Worm (Caenorhabditis elegans) whole organism, mixed stage, embryonic: ENCODE results near the gene AH9.3.

Experiments used
- M03D4.4 ChIP-seq: sonication (generic microtip); optimal IDR thresholded peaks from 2 replicates; lab custom pipeline; 2017; ENCODE audit warnings: mild to moderate bottlenecking, missing genetic modification characterization, missing compliant biosample characterization
- bed-3 ChIP-seq: fragments of 200-800 bp; sonication (Bioruptor generic); optimal IDR thresholded peaks from 3 replicates; lab custom pipeline; 2018; ENCODE audit warnings: mild to moderate bottlenecking, missing genetic modification characterization, moderate library complexity, missing compliant biosample characterization
- blmp-1 ChIP-seq: fragments of 150-350 bp; optimal IDR thresholded peaks from 2 replicates; lab custom pipeline; 2014; ENCODE audit warnings: missing biosample characterization, missing genetic modification characterization
- ceh-39 ChIP-seq: fragments of 150-350 bp; optimal IDR thresholded peaks from 2 replicates; lab custom pipeline; 2014; ENCODE audit warnings: missing biosample characterization, missing genetic modification characterization
- ceh-43 ChIP-seq: fragments of 200-800 bp; sonication (Bioruptor generic); optimal IDR thresholded peaks from 2 replicates; lab custom pipeline; 2018; ENCODE audit warnings: mild to moderate bottlenecking, missing genetic modification characterization, moderate library complexity, missing compliant biosample characterization
- ceh-83 ChIP-seq: fragments of 200-800 bp; sonication (Bioruptor generic); optimal IDR thresholded peaks from 2 replicates; lab custom pipeline; 2018; ENCODE audit warnings: mild to moderate bottlenecking, missing genetic modification characterization, missing compliant biosample characterization
- ces-1 ChIP-seq: fragments of 150-350 bp; optimal IDR thresholded peaks from 2 replicates; lab custom pipeline; 2014; ENCODE audit warnings: missing biosample characterization, missing genetic modification reagents, missing genetic modification characterization
- cnd-1 ChIP-seq: fragments of 200-800 bp; sonication (Bioruptor generic); optimal IDR thresholded peaks from 2 replicates; lab custom pipeline; 2018; ENCODE audit warnings: mild to moderate bottlenecking, missing genetic modification characterization, missing compliant biosample characterization
- drap-1 ChIP-seq: fragments of 200-800 bp; sonication (Bioruptor generic); optimal IDR thresholded peaks from 3 replicates; lab custom pipeline; 2018; ENCODE audit warnings: mild to moderate bottlenecking, missing genetic modification characterization, missing compliant biosample characterization
- elt-1 ChIP-seq: sonication (generic microtip); optimal IDR thresholded peaks from 2 replicates; lab custom pipeline; 2017; ENCODE audit warnings: missing genetic modification characterization, mild to moderate bottlenecking, missing compliant biosample characterization, antibody characterized with exemption, moderate library complexity, borderline replicate concordance; ENCODE audit not compliant: insufficient read depth
- elt-3 ChIP-seq: fragments of 150-350 bp; optimal IDR thresholded peaks from 2 replicates; lab custom pipeline; 2014; ENCODE audit warnings: missing biosample characterization, missing genetic modification characterization
- flh-1 ChIP-seq: fragments of 200-800 bp; sonication (Bioruptor generic); optimal IDR thresholded peaks from 2 replicates; lab custom pipeline; 2018; ENCODE audit warnings: mild to moderate bottlenecking, missing genetic modification characterization, moderate library complexity, missing compliant biosample characterization
- ham-2 ChIP-seq: fragments of 200-800 bp; sonication (Bioruptor generic); optimal IDR thresholded peaks from 2 replicates; lab custom pipeline; 2018; ENCODE audit warnings: mild to moderate bottlenecking, missing genetic modification characterization, missing compliant biosample characterization
- hlh-1 ChIP-seq: fragments of 150-350 bp; optimal IDR thresholded peaks from 2 replicates; lab custom pipeline; 2014; ENCODE audit warnings: missing biosample characterization, missing genetic modification reagents, missing genetic modification characterization
- lin-13 ChIP-seq: fragments of 150-350 bp; optimal IDR thresholded peaks from 2 replicates; lab custom pipeline; 2014; ENCODE audit warnings: missing biosample characterization, missing genetic modification characterization
- lin-32 ChIP-seq: fragments of 200-800 bp; sonication (Bioruptor generic); optimal IDR thresholded peaks from 2 replicates; lab custom pipeline; 2018; ENCODE audit warnings: mild to moderate bottlenecking, missing genetic modification characterization, missing compliant biosample characterization
- mls-2 ChIP-seq: sonication (generic microtip); optimal IDR thresholded peaks from 2 replicates; lab custom pipeline; 2016; ENCODE audit warnings: mild to moderate bottlenecking, missing genetic modification characterization, moderate library complexity, missing compliant biosample characterization
- nhr-12 ChIP-seq: fragments of 150-350 bp; optimal IDR thresholded peaks from 2 replicates; lab custom pipeline; 2014; ENCODE audit warnings: missing biosample characterization, missing genetic modification characterization
- nhr-2 ChIP-seq: fragments of 150-350 bp; optimal IDR thresholded peaks from 2 replicates; lab custom pipeline; 2014; ENCODE audit warnings: missing biosample characterization, missing genetic modification characterization
- nhr-237 ChIP-seq: fragments of 150-350 bp; optimal IDR thresholded peaks from 2 replicates; lab custom pipeline; 2014; ENCODE audit warnings: missing biosample characterization, missing genetic modification characterization
- nhr-28 ChIP-seq: fragments of 150-350 bp; optimal IDR thresholded peaks from 2 replicates; lab custom pipeline; 2014; ENCODE audit warnings: missing biosample characterization, missing genetic modification characterization
- nhr-76 ChIP-seq: sonication (generic microtip); optimal IDR thresholded peaks from 2 replicates; lab custom pipeline; 2017; ENCODE audit warnings: missing biosample characterization, missing genetic modification characterization
- sem-2 ChIP-seq: fragments of 200-800 bp; sonication (Bioruptor generic); optimal IDR thresholded peaks from 2 replicates; lab custom pipeline; 2018; ENCODE audit warnings: mild to moderate bottlenecking, missing genetic modification characterization, missing compliant biosample characterization
- snpc-4 ChIP-seq: fragments of 150-350 bp; optimal IDR thresholded peaks from 2 replicates; lab custom pipeline; 2014; ENCODE audit warnings: missing biosample characterization, missing genetic modification characterization
- sptf-1 ChIP-seq: sonication (generic microtip); optimal IDR thresholded peaks from 2 replicates; lab custom pipeline; 2017; ENCODE audit warnings: mild to moderate bottlenecking, missing genetic modification characterization, moderate library complexity, missing compliant biosample characterization
- tbx-8 ChIP-seq: fragments of 200-800 bp; sonication (Bioruptor generic); optimal IDR thresholded peaks from 2 replicates; lab custom pipeline; 2018; ENCODE audit warnings: mild to moderate bottlenecking, missing genetic modification characterization, moderate library complexity, missing compliant biosample characterization
- unc-120 ChIP-seq: sonication (generic microtip); optimal IDR thresholded peaks from 2 replicates; lab custom pipeline; 2017; ENCODE audit warnings: missing genetic modification characterization, missing compliant biosample characterization; ENCODE audit not compliant: poor library complexity, severe bottlenecking
- unc-39 ChIP-seq: fragments of 150-350 bp; optimal IDR thresholded peaks from 2 replicates; lab custom pipeline; 2014; ENCODE audit warnings: missing biosample characterization, missing genetic modification characterization
- zip-8 ChIP-seq: fragments of 150-350 bp; optimal IDR thresholded peaks from 2 replicates; lab custom pipeline; 2014; ENCODE audit warnings: missing biosample characterization, missing genetic modification characterization
- ztf-11 ChIP-seq: fragments of 150-350 bp; optimal IDR thresholded peaks from 2 replicates; lab custom pipeline; 2014; ENCODE audit warnings: missing biosample characterization, missing genetic modification characterization

AH9.3 gene

ce11 chrX:2220850-2221249 lies 40.1 kb downstream of the AH9.3 start, which contains the start of gene hex-1:
Gene hex-1, plus strand, starts transcription at chrX:2221150.
- TF ChIP-seq zip-8 (tag; lab: Kevin White, UChicago) (no peak), ztf-11 (tag; lab: Kevin White, UChicago) (no peak), ceh-43 (GFP tag; lab: Kevin White, UChicago) (no peak), ham-2 (no peak), tbx-8 (no peak), unc-39 (tag; lab: Kevin White, UChicago) (no peak), cnd-1 (tag; lab: Kevin White, UChicago) (no peak), M03D4.4 (tag; lab: Kevin White, UChicago) (no peak), ceh-39 (no peak)

DNA sequence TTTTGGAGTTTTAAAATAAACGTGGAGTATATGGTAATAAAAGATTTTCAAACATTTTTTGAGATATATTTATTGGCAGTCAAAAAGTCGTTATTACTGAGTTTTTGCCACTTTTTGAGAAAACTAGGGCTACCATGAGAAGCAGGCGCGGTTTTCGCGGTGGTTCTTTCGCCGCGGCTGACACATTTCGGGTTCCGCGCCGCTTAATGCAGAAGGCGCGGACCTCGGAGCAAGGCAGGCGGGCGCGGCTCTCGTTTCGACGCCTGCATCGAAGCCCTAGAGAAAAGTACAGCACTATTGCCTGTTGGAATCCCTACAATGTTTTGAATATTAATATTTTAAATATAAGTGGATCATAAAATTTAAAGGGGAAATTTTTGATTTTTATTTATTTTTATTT lies 41.5 kb downstream of the AH9.3 start:
- TF ChIP-seq ham-2 (no peak), zip-8 (tag; lab: Kevin White, UChicago) (no peak), hlh-1 (tag; lab: Kevin White, UChicago) (no peak), elt-1 (tag; lab: Kevin White, UChicago) (no peak), ces-1 (GFP tag; lab: Kevin White, UChicago) (no peak), unc-120 (no peak)
- TF ChIP-seq, all 35 proteins: peak for 0

DNA sequence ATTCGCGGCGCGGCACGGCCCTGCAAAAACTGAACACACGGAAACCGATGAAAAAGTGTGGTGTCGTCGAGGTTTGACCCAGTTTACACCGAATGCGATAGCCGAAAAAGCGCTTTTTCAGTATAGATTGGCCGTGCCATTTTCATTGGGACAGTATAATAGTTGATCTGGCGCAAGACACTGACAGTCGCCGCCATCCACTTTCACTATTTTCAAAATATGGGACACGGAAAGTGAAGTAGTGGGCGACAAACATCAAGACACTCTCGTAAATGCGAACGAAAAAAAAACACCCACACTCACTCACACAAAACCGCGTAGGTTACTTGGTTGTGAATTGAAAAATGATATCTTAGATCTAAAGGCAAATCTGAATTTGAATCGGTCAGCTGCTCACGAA lies 41.9 kb downstream of the AH9.3 start:
- no peak for TF ChIP-seq tbx-8
- no peak for TF ChIP-seq ceh-43 (GFP tag; lab: Kevin White, UChicago)
- no peak for TF ChIP-seq ceh-39
- TF ChIP-seq elt-3 (tag; lab: Kevin White, UChicago) = no peak
- no peak for TF ChIP-seq lin-13 (tag; lab: Kevin White, UChicago)
- TF ChIP-seq ces-1 (GFP tag; lab: Kevin White, UChicago) = no peak
- TF ChIP-seq elt-1 (tag; lab: Kevin White, UChicago) = no peak
- no peak for TF ChIP-seq unc-39 (tag; lab: Kevin White, UChicago)
- no peak for TF ChIP-seq hlh-1 (tag; lab: Kevin White, UChicago)
- TF ChIP-seq cnd-1 (tag; lab: Kevin White, UChicago) = no peak
- no peak for TF ChIP-seq snpc-4 (tag; lab: Kevin White, UChicago)
- TF ChIP-seq blmp-1 (tag; lab: Kevin White, UChicago) = peak; percentile 52
- TF ChIP-seq M03D4.4 (tag; lab: Kevin White, UChicago) = no peak
- no peak for TF ChIP-seq unc-120
- TF ChIP-seq nhr-2 = no peak
- TF ChIP-seq lin-32 (GFP tag; lab: Kevin White, UChicago) = peak; percentile 45

DNA sequence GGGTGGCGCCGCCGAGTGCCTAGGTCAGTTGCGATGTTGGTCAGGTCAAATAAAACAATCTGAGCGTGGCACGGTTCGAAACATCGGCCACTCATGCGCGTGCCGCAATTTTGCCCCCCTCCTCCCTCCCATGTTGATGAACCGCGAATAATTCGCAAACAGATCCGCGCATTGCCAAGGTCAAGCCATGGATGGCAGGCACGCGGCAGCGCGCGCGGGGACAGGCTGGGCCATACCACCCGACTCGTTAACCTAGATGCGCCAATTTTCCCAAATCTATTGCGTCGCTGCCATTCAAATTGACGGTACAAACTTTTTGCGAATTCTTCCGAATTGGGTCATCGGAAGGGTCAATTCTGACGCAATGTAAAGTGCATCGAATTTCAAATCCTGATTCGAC lies 44.2 kb downstream of the AH9.3 start:
- peak; percentile 67 for TF ChIP-seq sptf-1
- TF ChIP-seq elt-1 (tag; lab: Kevin White, UChicago) = no peak
- no peak for TF ChIP-seq lin-13 (tag; lab: Kevin White, UChicago)
- TF ChIP-seq bed-3 (GFP tag; lab: Kevin White, UChicago) = no peak
- TF ChIP-seq blmp-1 (tag; lab: Kevin White, UChicago) = no peak
- no peak for TF ChIP-seq unc-39 (tag; lab: Kevin White, UChicago)
- peak; percentile 48 for TF ChIP-seq mls-2 (tag; lab: Kevin White, UChicago)
- TF ChIP-seq M03D4.4 (tag; lab: Kevin White, UChicago) = peak; percentile 3
- no peak for TF ChIP-seq nhr-2
- no peak for TF ChIP-seq ztf-11 (tag; lab: Kevin White, UChicago)
- no peak for TF ChIP-seq flh-1
- no peak for TF ChIP-seq nhr-76 (tag; lab: Kevin White, UChicago)
- no peak for TF ChIP-seq snpc-4 (tag; lab: Kevin White, UChicago)
- TF ChIP-seq ham-2 = peak; percentile 84
- TF ChIP-seq nhr-12 (tag; lab: Kevin White, UChicago) = no peak
- TF ChIP-seq nhr-28 (tag; lab: Kevin White, UChicago) = no peak

DNA sequence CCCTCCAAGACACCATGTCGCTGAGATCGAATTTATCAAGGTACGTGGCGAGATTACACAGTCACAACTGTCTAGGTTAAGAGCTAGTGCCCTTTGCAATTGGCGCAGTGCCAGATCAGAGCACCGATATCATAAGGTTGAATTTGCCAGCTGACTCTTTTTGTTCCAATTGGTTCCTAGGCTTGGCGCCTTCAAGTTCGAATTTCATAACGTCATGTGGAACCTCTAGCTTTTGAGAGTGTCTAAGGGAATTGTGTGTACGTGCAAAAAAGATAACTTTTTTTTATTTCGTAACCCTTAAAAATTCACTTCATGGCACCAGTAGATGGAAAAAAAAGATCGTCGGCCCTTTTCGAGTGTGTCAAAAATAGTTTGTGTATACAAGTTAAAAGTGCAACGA lies 44.7 kb downstream of the AH9.3 start:
- TF ChIP-seq M03D4.4 (tag; lab: Kevin White, UChicago) = no peak
- no peak for TF ChIP-seq hlh-1 (tag; lab: Kevin White, UChicago)

DNA sequence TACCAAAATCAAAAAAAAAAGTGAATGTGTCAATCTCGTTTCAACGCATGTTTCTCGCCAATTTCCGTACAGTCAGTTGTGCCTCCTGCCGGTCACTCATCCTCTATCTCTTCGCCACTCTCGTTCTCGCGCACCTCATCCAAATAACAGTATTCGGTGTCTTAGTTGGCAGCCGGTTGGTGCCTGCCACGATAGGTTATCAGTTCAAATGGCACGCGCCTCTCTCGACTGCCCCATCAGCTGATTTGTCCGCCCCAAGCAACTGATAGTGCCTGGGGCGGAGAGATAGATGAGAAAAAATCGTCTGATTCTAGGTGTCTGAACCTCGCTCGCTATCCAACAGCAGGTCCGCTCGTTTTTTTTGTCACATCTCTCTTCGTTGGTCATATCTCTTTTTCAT lies 45.8 kb downstream of the AH9.3 start:
- TF ChIP-seq sem-2 (GFP tag; lab: Kevin White, UChicago) (no peak), flh-1 (no peak), unc-120 (no peak), sptf-1 (no peak), ceh-43 (GFP tag; lab: Kevin White, UChicago) (no peak), nhr-12 (tag; lab: Kevin White, UChicago) (no peak), blmp-1 (tag; lab: Kevin White, UChicago) (no peak), drap-1 (GFP tag; lab: Kevin White, UChicago) (no peak), ces-1 (GFP tag; lab: Kevin White, UChicago) (no peak), hlh-1 (tag; lab: Kevin White, UChicago) (no peak), bed-3 (GFP tag; lab: Kevin White, UChicago) (no peak), elt-3 (tag; lab: Kevin White, UChicago) (no peak), ceh-83 (no peak), lin-32 (GFP tag; lab: Kevin White, UChicago) (no peak), ham-2 (no peak), zip-8 (tag; lab: Kevin White, UChicago) (no peak), nhr-237 (no peak), nhr-2 (no peak)
